Worm (Caenorhabditis elegans): ENCODE data around the gene F25E5.16.

Gene F25E5.16

DNA sequence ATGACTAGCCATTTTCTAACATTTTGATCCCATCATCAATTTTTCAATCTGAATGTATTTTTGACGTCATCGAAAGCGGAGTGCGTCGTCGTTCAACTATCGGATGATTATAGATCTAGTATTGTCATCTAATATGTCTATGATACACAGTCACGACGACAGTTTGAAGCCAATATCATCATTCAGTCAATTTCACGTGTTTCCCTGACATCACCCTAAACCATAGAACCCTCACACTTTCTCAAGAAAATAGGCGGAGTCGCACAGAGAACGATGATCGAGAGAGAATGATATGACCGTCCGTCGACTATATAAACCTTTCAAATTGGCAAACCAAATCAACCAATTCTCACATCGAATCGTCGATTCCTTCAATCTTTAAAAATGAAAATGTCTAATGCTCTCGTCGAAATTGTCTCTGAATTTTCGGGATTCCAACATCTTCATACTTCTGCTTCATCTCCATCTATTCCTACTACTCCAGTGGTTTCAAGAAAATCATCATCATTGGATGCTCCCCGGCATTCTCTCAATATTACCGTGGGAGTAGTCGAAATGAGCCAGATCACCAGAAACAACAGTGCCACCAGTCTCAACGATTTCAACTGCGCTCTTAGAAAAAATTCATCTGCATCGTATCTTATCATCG, 22.2 kb upstream of the F25E5.16 start, which contains the start of gene F18E3.13:
Gene F18E3.13, plus strand, starts transcription at position 385 of the 649 bp plus-strand sequence.
- TF ChIP-seq pha-2 (tag; optimal IDR thresholded peaks at IDR 0.05) = no peak
- no peak for TF ChIP-seq unc-55 (GFP tag; optimal IDR thresholded peaks at IDR 0.05)
- no peak for TF ChIP-seq nhr-11 (tag; optimal IDR thresholded peaks at IDR 0.05)
- TF ChIP-seq zip-5 (tag; optimal IDR thresholded peaks at IDR 0.05) = no peak
- TF ChIP-seq dve-1 (tag; optimal IDR thresholded peaks at IDR 0.05) = no peak
- TF ChIP-seq madf-2 (tag; optimal IDR thresholded peaks at IDR 0.05) = no peak
- TF ChIP-seq tbx-2 (tag; optimal IDR thresholded peaks at IDR 0.05) = no peak
- TF ChIP-seq pqm-1 (tag; optimal IDR thresholded peaks at IDR 0.05) = no peak
- no peak for TF ChIP-seq odd-2 (tag; optimal IDR thresholded peaks at IDR 0.05)
- no peak for TF ChIP-seq K09A11.1 (tag; optimal IDR thresholded peaks at IDR 0.05; ENCODE audit: insufficient read depth)

DNA sequence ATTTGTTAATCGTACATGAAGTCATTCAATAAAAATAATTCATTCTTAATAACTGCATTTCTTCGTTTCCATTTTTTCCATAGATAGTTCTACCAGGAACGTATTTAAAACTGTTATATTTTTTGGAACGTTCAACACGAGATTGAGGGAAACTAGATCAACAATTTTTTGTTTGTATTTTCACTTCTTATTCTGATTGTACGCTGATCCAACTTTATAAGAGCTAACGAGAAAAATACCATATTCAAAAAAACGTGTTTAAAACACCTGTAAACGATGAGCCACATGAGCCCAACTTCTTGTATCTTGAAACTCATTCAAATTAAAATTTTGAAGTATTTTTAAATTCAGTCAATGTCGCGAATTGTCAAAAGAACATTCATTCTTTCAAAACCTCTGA, 21.5 kb upstream of the F25E5.16 start:
- no peak for TF ChIP-seq rnt-1 (tag; optimal IDR thresholded peaks at IDR 0.05)
- no peak for TF ChIP-seq C38D4.7 (GFP tag; optimal IDR thresholded peaks at IDR 0.05)
- no peak for TF ChIP-seq Y22D7AL.16 (tag; optimal IDR thresholded peaks at IDR 0.05)
- no peak for TF ChIP-seq tbx-7 (tag; optimal IDR thresholded peaks at IDR 0.05)
- TF ChIP-seq hlh-15 (tag; optimal IDR thresholded peaks at IDR 0.05) = no peak

- TF ChIP-seq madf-2 (tag; optimal IDR thresholded peaks at IDR 0.05) = no peak
- TF ChIP-seq hlh-13 (GFP tag; optimal IDR thresholded peaks at IDR 0.05) = no peak
- no peak for TF ChIP-seq ceh-9 (tag; optimal IDR thresholded peaks at IDR 0.05)
- no peak for TF ChIP-seq dve-1 (tag; optimal IDR thresholded peaks at IDR 0.05)
- no peak for TF ChIP-seq pag-3 (tag; optimal IDR thresholded peaks at IDR 0.05; ENCODE audit: borderline replicate concordance)
- TF ChIP-seq pat-9 (tag; optimal IDR thresholded peaks at IDR 0.05) = no peak
- TF ChIP-seq hlh-8 (tag; optimal IDR thresholded peaks at IDR 0.05) = no peak
- no peak for TF ChIP-seq fax-1 (tag; optimal IDR thresholded peaks at IDR 0.05)
- no peak for TF ChIP-seq Y22D7AL.16 (tag; optimal IDR thresholded peaks at IDR 0.05)
- no peak for TF ChIP-seq sdc-2 (tag; optimal IDR thresholded peaks at IDR 0.05)
- TF ChIP-seq pros-1 (tag; optimal IDR thresholded peaks at IDR 0.05) = no peak
- no peak for TF ChIP-seq hlh-15 (tag; optimal IDR thresholded peaks at IDR 0.05)
Measured at ce11 chrV:7417018-7417716, 20.9 kb upstream of the F25E5.16 start, which contains the start of gene srw-67. Gene srw-67 (plus strand): TSS chrV:7417660.

ce11 chrV:7420162-7420561, 17.9 kb upstream of the F25E5.16 start, which contains the start of gene srxa-4:
Gene srxa-4 (plus strand): TSS chrV:7420462.
- no peak for TF ChIP-seq mec-3 (tag; optimal IDR thresholded peaks at IDR 0.05; ENCODE audit: borderline replicate concordance)
- no peak for TF ChIP-seq fkh-10 (GFP tag; optimal IDR thresholded peaks at IDR 0.05)
- no peak for TF ChIP-seq C38D4.7 (GFP tag; optimal IDR thresholded peaks at IDR 0.05)
- no peak for TF ChIP-seq F13H6.1 (tag; optimal IDR thresholded peaks at IDR 0.05)
- TF ChIP-seq nhr-232 (tag; optimal IDR thresholded peaks at IDR 0.05) = no peak
- TF ChIP-seq pros-1 (tag; optimal IDR thresholded peaks at IDR 0.05) = no peak
- TF ChIP-seq eyg-1 (tag; optimal IDR thresholded peaks at IDR 0.05) = no peak
- no peak for TF ChIP-seq ztf-16 (tag; optimal IDR thresholded peaks at IDR 0.05)
- no peak for TF ChIP-seq unc-55 (GFP tag; optimal IDR thresholded peaks at IDR 0.05)
- TF ChIP-seq tbx-2 (tag; optimal IDR thresholded peaks at IDR 0.05) = no peak
- TF ChIP-seq ceh-9 (tag; optimal IDR thresholded peaks at IDR 0.05) = no peak
- TF ChIP-seq ets-4 (tag; optimal IDR thresholded peaks at IDR 0.05) = no peak
- no peak for TF ChIP-seq hlh-15 (tag; optimal IDR thresholded peaks at IDR 0.05)
- TF ChIP-seq nfya-1 (tag; optimal IDR thresholded peaks at IDR 0.05) = no peak
- no peak for TF ChIP-seq ceh-48 (tag; optimal IDR thresholded peaks at IDR 0.05)
- TF ChIP-seq lin-11 (tag; optimal IDR thresholded peaks at IDR 0.05) = no peak
